Worm (Caenorhabditis elegans) whole organism, young adult: ENCODE measurements around the gene F55G1.6.

ENCODE experiments used
- B0019.2 ChIP-seq: fragments of 200-800 bp; sonication (Bioruptor generic); conservative IDR thresholded peaks from 2 replicates; pipeline ENCODE4 v1.3.6; 2022; ENCODE audit warnings: missing genetic modification reagents, missing genetic modification characterization, missing compliant biosample characterization
- B0336.3 ChIP-seq: fragments of 200-800 bp; sonication (Bioruptor generic); IDR thresholded peaks from 2 replicates; pipeline ENCODE4 v1.3.6; 2022; ENCODE audit warnings: missing genetic modification characterization, missing compliant biosample characterization
- F33H1.4 ChIP-seq: fragments of 200-800 bp; sonication (Bioruptor generic); IDR thresholded peaks from 2 replicates; pipeline ENCODE4 v1.3.6; 2022; ENCODE audit warnings: missing genetic modification reagents, missing genetic modification characterization, missing compliant biosample characterization
- F39B2.1 ChIP-seq: fragments of 200-800 bp; sonication (Bioruptor generic); IDR thresholded peaks from 2 replicates; pipeline ENCODE4 v1.3.6; 2022; ENCODE audit warnings: missing genetic modification reagents, missing genetic modification characterization, missing compliant biosample characterization
- K11D2.4 ChIP-seq: fragments of 200-800 bp; sonication (Bioruptor generic); IDR thresholded peaks from 2 replicates; pipeline ENCODE4 v1.3.6; 2022; ENCODE audit warnings: missing genetic modification reagents, missing genetic modification characterization, missing compliant biosample characterization
- K12H6.12 ChIP-seq: fragments of 200-800 bp; sonication (Bioruptor generic); optimal IDR thresholded peaks from 2 replicates; lab custom pipeline; 2018; ENCODE audit warnings: mild to moderate bottlenecking, missing genetic modification characterization, missing compliant biosample characterization
- T26A5.8 ChIP-seq: sonication (generic microtip); optimal IDR thresholded peaks from 2 replicates; lab custom pipeline; 2016; ENCODE audit warnings: missing genetic modification characterization, missing compliant biosample characterization
- Y53F4B.3 ChIP-seq: fragments of 200-800 bp; sonication (Bioruptor generic); IDR thresholded peaks from 2 replicates; pipeline ENCODE4 v1.3.6; 2022; ENCODE audit warnings: missing genetic modification reagents, missing genetic modification characterization, missing compliant biosample characterization
- Y56A3A.18 ChIP-seq: fragments of 200-800 bp; sonication (Bioruptor generic); IDR thresholded peaks from 2 replicates; pipeline ENCODE4 v1.3.6; 2022; ENCODE audit warnings: missing genetic modification reagents, missing genetic modification characterization, missing compliant biosample characterization
- athp-1 ChIP-seq: sonication (generic microtip); optimal IDR thresholded peaks from 2 replicates; lab custom pipeline; 2017; ENCODE audit warnings: mild to moderate bottlenecking, missing genetic modification characterization, missing compliant biosample characterization
- attf-6 ChIP-seq: fragments of 200-800 bp; sonication (Bioruptor generic); IDR thresholded peaks from 2 replicates; pipeline ENCODE4 v1.3.6; 2022; ENCODE audit warnings: missing genetic modification reagents, missing genetic modification characterization, missing compliant biosample characterization
- bed-2 ChIP-seq: fragments of 200-800 bp; sonication (Bioruptor generic); IDR thresholded peaks from 2 replicates; pipeline ENCODE4 v1.3.6; 2022; ENCODE audit warnings: missing genetic modification reagents, missing genetic modification characterization, missing compliant biosample characterization
- cebp-2 ChIP-seq: fragments of 200-800 bp; sonication (Bioruptor generic); IDR thresholded peaks from 2 replicates; pipeline ENCODE4 v1.3.6; 2022; ENCODE audit warnings: missing genetic modification characterization, missing compliant biosample characterization
- ceh-100 ChIP-seq: fragments of 200-800 bp; sonication (Bioruptor generic); IDR thresholded peaks from 2 replicates; pipeline ENCODE4 v1.3.6; 2022; ENCODE audit warnings: missing genetic modification reagents, missing genetic modification characterization, missing compliant biosample characterization
- dox-1 ChIP-seq: fragments of 200-800 bp; sonication (Bioruptor generic); IDR thresholded peaks from 2 replicates; pipeline ENCODE4 v1.3.6; 2022; ENCODE audit warnings: missing genetic modification reagents, missing genetic modification characterization, missing compliant biosample characterization
- efl-1 ChIP-seq: fragments of 150-350 bp; optimal IDR thresholded peaks from 2 replicates; lab custom pipeline; 2014; ENCODE audit warnings: missing biosample characterization, missing genetic modification reagents, missing genetic modification characterization
- ets-4 ChIP-seq: fragments of 200-800 bp; sonication (Bioruptor generic); optimal IDR thresholded peaks from 2 replicates; lab custom pipeline; 2018; ENCODE audit warnings: mild to moderate bottlenecking, missing genetic modification characterization, missing compliant biosample characterization
- fkh-3 ChIP-seq: sonication (generic microtip); optimal IDR thresholded peaks from 2 replicates; lab custom pipeline; 2016; ENCODE audit warnings: mild to moderate bottlenecking, missing genetic modification characterization, missing compliant biosample characterization
- him-1 ChIP-seq: sonication (generic microtip); optimal IDR thresholded peaks from 2 replicates; lab custom pipeline; 2016; ENCODE audit warnings: missing genotype, missing genetic modification reagents, missing genetic modification characterization, missing compliant biosample characterization
- hlh-12 ChIP-seq: sonication (generic microtip); optimal IDR thresholded peaks from 2 replicates; lab custom pipeline; 2016; ENCODE audit warnings: missing genetic modification characterization, missing compliant biosample characterization
- hmg-1.2 ChIP-seq: fragments of 200-800 bp; sonication (Bioruptor generic); IDR thresholded peaks from 2 replicates; pipeline ENCODE4 v1.3.6; 2022; ENCODE audit warnings: missing genetic modification reagents, missing genetic modification characterization, missing compliant biosample characterization
- lag-1 ChIP-seq: fragments of 200-800 bp; sonication (Bioruptor generic); IDR thresholded peaks from 2 replicates; pipeline ENCODE4 v1.3.6; 2022; ENCODE audit warnings: missing genetic modification reagents, missing genetic modification characterization, missing compliant biosample characterization
- let-526 ChIP-seq: fragments of 200-800 bp; sonication (Bioruptor generic); IDR thresholded peaks from 2 replicates; pipeline ENCODE4 v1.3.6; 2022; ENCODE audit warnings: missing genetic modification reagents, missing genetic modification characterization, missing compliant biosample characterization
- let-607 ChIP-seq, 2 experiments: fragments of 200-800 bp in 1 of 2; sonication (Bioruptor generic) in 1 of 2; sonication (generic microtip) in 1 of 2; optimal IDR thresholded peaks; 2 replicates each; lab custom pipeline; 2016 to 2018; ENCODE audit warnings: mild to moderate bottlenecking in 2 of 2, missing compliant biosample characterization in 2 of 2, missing genetic modification characterization in 2 of 2, moderate library complexity in 2 of 2, missing genotype in 1 of 2
- lin-54 ChIP-seq: fragments of 200-800 bp; sonication (Bioruptor generic); optimal IDR thresholded peaks from 2 replicates; lab custom pipeline; 2018; ENCODE audit warnings: mild to moderate bottlenecking, missing genetic modification characterization, missing compliant biosample characterization
- madf-8 ChIP-seq: fragments of 200-800 bp; sonication (Bioruptor generic); conservative IDR thresholded peaks from 2 replicates; pipeline ENCODE4 v1.3.6; 2022; ENCODE audit warnings: missing genetic modification reagents, missing genetic modification characterization, missing compliant biosample characterization
- mcd-1 ChIP-seq: fragments of 200-800 bp; sonication (Bioruptor generic); IDR thresholded peaks from 2 replicates; pipeline ENCODE4 v1.3.6; 2022; ENCODE audit warnings: missing genetic modification reagents, missing genetic modification characterization, missing compliant biosample characterization
- mel-28 ChIP-seq: sonication (generic microtip); optimal IDR thresholded peaks from 2 replicates; lab custom pipeline; 2016; ENCODE audit warnings: borderline replicate concordance, mild to moderate bottlenecking, missing genetic modification characterization, missing compliant biosample characterization
- nhr-120 ChIP-seq: fragments of 200-800 bp; sonication (Bioruptor generic); IDR thresholded peaks from 2 replicates; pipeline ENCODE4 v1.3.6; 2022; ENCODE audit warnings: missing genetic modification characterization, missing compliant biosample characterization
- nhr-80 ChIP-seq: sonication (generic microtip); optimal IDR thresholded peaks from 2 replicates; lab custom pipeline; 2016; ENCODE audit warnings: missing genetic modification characterization, missing compliant biosample characterization
- pha-4 ChIP-seq: fragments of 150-350 bp; sonication (generic microtip); optimal IDR thresholded peaks from 2 replicates; lab custom pipeline; 2014; ENCODE audit warnings: missing biosample characterization, missing genetic modification reagents, missing genetic modification characterization
- rcor-1 ChIP-seq: fragments of 200-800 bp; sonication (Bioruptor generic); IDR thresholded peaks from 2 replicates; pipeline ENCODE4 v1.3.6; 2022; ENCODE audit warnings: missing genetic modification reagents, missing genetic modification characterization, missing compliant biosample characterization
- snpc-1.1 ChIP-seq: sonication (generic microtip); optimal IDR thresholded peaks from 2 replicates; lab custom pipeline; 2017; ENCODE audit warnings: missing genetic modification characterization, mild to moderate bottlenecking, missing compliant biosample characterization, antibody characterized with exemption, moderate library complexity, missing genotype, missing genetic modification reagents; ENCODE audit not compliant: insufficient read depth
- snpc-3.4 ChIP-seq: sonication (generic microtip); optimal IDR thresholded peaks from 2 replicates; lab custom pipeline; 2017; ENCODE audit warnings: missing genetic modification characterization, mild to moderate bottlenecking, missing compliant biosample characterization, antibody characterized with exemption, moderate library complexity, missing genotype, missing genetic modification reagents
- snpc-4 ChIP-seq, 5 experiments: fragments of 150-350 bp in 1 of 5; sonication (generic microtip) in 4 of 5; optimal IDR thresholded peaks; 2 replicates each; lab custom pipeline; 2014 to 2018; ENCODE audit warnings: missing genetic modification characterization in 5 of 5, missing biosample characterization in 3 of 5, antibody characterized with exemption in 2 of 5, mild to moderate bottlenecking in 2 of 5, missing compliant biosample characterization in 2 of 5, missing genotype in 2 of 5, moderate library complexity in 2 of 5, missing genetic modification reagents in 1 of 5
- tbx-9 ChIP-seq: sonication (generic microtip); optimal IDR thresholded peaks from 2 replicates; lab custom pipeline; 2016; ENCODE audit warnings: borderline replicate concordance, missing genetic modification characterization, inconsistent platforms, missing compliant biosample characterization
- unc-62 ChIP-seq: fragments of 150-350 bp; optimal IDR thresholded peaks from 2 replicates; lab custom pipeline; 2014; ENCODE audit warnings: missing biosample characterization, missing genetic modification reagents, missing genetic modification characterization
- ztf-18 ChIP-seq: sonication (generic microtip); optimal IDR thresholded peaks from 2 replicates; lab custom pipeline; 2016; ENCODE audit warnings: missing genotype, mild to moderate bottlenecking, missing genetic modification characterization, missing compliant biosample characterization
- ztf-28 ChIP-seq: fragments of 200-800 bp; sonication (Bioruptor generic); IDR thresholded peaks from 2 replicates; pipeline ENCODE4 v1.3.6; 2022; ENCODE audit warnings: missing genetic modification reagents, missing genetic modification characterization, missing compliant biosample characterization
- ztf-6 ChIP-seq: fragments of 200-800 bp; sonication (Bioruptor generic); IDR thresholded peaks from 2 replicates; pipeline ENCODE4 v1.3.6; 2022; ENCODE audit warnings: missing genetic modification reagents, missing genetic modification characterization, missing compliant biosample characterization

The F55G1.6 gene

ce11 chrIV:7468638-7469037, 4.7 kb upstream of the F55G1.6 start:
- TF ChIP-seq fkh-3 (no peak), nhr-80 (tag; lab: Kevin White, UChicago) (peak; percentile 62)

- TF ChIP-seq mel-28, result no peak
- no peak for TF ChIP-seq Y56A3A.18 (GFP tag; lab: Robert Waterston, UW)
- TF ChIP-seq F39B2.1, result no peak
- no peak for TF ChIP-seq fkh-3
- TF ChIP-seq T26A5.8 (tag; lab: Kevin White, UChicago), result no peak
- TF ChIP-seq B0019.2 (GFP tag; lab: Robert Waterston, UW), result no peak
- no peak for TF ChIP-seq rcor-1 (GFP tag; lab: Robert Waterston, UW)
- no peak for TF ChIP-seq tbx-9
- TF ChIP-seq snpc-1.1 (tag; lab: Kevin White, UChicago), result no peak
- no peak for TF ChIP-seq unc-62
Measured at ce11 chrIV:7469782-7470413, 3.4 kb upstream of the F55G1.6 start, which contains the start of gene F55G1.7. F55G1.7 (minus strand) TSS chrIV:7469832.

- no peak for TF ChIP-seq madf-8 (GFP tag; lab: Robert Waterston, UW)
- no peak for TF ChIP-seq him-1 (tag; lab: Kevin White, UChicago)
- TF ChIP-seq mcd-1 (GFP tag; lab: Robert Waterston, UW), result no peak
- no peak for TF ChIP-seq nhr-120 (GFP tag; lab: Robert Waterston, UW)
- no peak for TF ChIP-seq mel-28
- TF ChIP-seq ztf-28 (GFP tag; lab: Robert Waterston, UW), result no peak
- no peak for TF ChIP-seq lin-54 (GFP tag; lab: Kevin White, UChicago)
- no peak for TF ChIP-seq B0336.3
- TF ChIP-seq ets-4, result no peak
- TF ChIP-seq K11D2.4 (GFP tag; lab: Robert Waterston, UW), result no peak
- TF ChIP-seq ceh-100 (GFP tag; lab: Robert Waterston, UW), result no peak
- no peak for TF ChIP-seq snpc-3.4 (tag; lab: Kevin White, UChicago)
- no peak for TF ChIP-seq attf-6 (GFP tag; lab: Robert Waterston, UW)
- no peak for TF ChIP-seq bed-2 (GFP tag; lab: Robert Waterston, UW)
- TF ChIP-seq let-526 (GFP tag; lab: Robert Waterston, UW), result no peak
- TF ChIP-seq F33H1.4 (GFP tag; lab: Robert Waterston, UW), result no peak
- no peak for TF ChIP-seq lag-1 (GFP tag; lab: Robert Waterston, UW)
- no peak for TF ChIP-seq snpc-4 (GFP tag; optimal IDR thresholded peaks at IDR 0.05; lab: Kevin White, UChicago)
- TF ChIP-seq snpc-4 (tag; optimal IDR thresholded peaks at IDR 0.05; lab: Kevin White, UChicago), result no peak
Measured at ce11 chrIV:7474826-7475225, 1.5 kb downstream of the F55G1.6 start, which contains the start of gene slc-25A18.2. slc-25A18.2 (plus strand) TSS chrIV:7475041.

ce11 chrIV:7477197-7477596, 3.9 kb downstream of the F55G1.6 start, which contains the start of gene pycr-4:
pycr-4 (minus strand) TSS chrIV:7477297.
- TF ChIP-seq hmg-1.2 (GFP tag; lab: Robert Waterston, UW) (peak; percentile 36; the same call in 1 of the 2 replicates), snpc-3.4 (tag; lab: Kevin White, UChicago) (no peak)

- TF ChIP-seq hlh-12 (tag; lab: Kevin White, UChicago), result no peak
- peak; percentile 54 for TF ChIP-seq hmg-1.2 (GFP tag; lab: Robert Waterston, UW)
- peak; percentile 77 for TF ChIP-seq snpc-4 (GFP tag; optimal IDR thresholded peaks at IDR 0.05; lab: Kevin White, UChicago)
- TF ChIP-seq snpc-4 (tag; optimal IDR thresholded peaks at IDR 0.05; lab: Kevin White, UChicago), result peak in 3 of 4 experiments; percentile 40 to 61 (median 41)
- no peak for TF ChIP-seq K12H6.12 (tag; lab: Kevin White, UChicago)
- no peak for TF ChIP-seq Y53F4B.3
- TF ChIP-seq F39B2.1, result no peak
- no peak for TF ChIP-seq Y56A3A.18 (GFP tag; lab: Robert Waterston, UW)
- TF ChIP-seq ztf-6 (GFP tag; lab: Robert Waterston, UW), result no peak
- no peak for TF ChIP-seq pha-4
- no peak for TF ChIP-seq cebp-2 (GFP tag; lab: Robert Waterston, UW)
- TF ChIP-seq ztf-18 (tag; lab: Kevin White, UChicago), result no peak
- peak; percentile 67; the same call in 1 of the 2 replicates for TF ChIP-seq ztf-28 (GFP tag; lab: Robert Waterston, UW)
- peak; percentile 99 for TF ChIP-seq efl-1
- TF ChIP-seq athp-1, result peak; percentile 37
- TF ChIP-seq dox-1 (GFP tag; lab: Robert Waterston, UW), result peak; percentile 88
- no peak for TF ChIP-seq let-607 (tag; optimal IDR thresholded peaks at IDR 0.05; lab: Kevin White, UChicago)
Measured at ce11 chrIV:7477697-7478096, 4.4 kb downstream of the F55G1.6 start.
